Worm (Caenorhabditis elegans): ENCODE results near the gene Y39A1A.3.

- no peak for TF ChIP-seq ceh-13 (GFP tag; optimal IDR thresholded peaks at IDR 0.05)
- TF ChIP-seq ama-1 (optimal IDR thresholded peaks at IDR 0.05): no peak
- TF ChIP-seq sea-1 (GFP tag; conservative IDR thresholded peaks at IDR 0.05): no peak
- no peak for TF ChIP-seq scrt-1 (GFP tag; IDR thresholded peaks at IDR 0.05)
- no peak for TF ChIP-seq tra-4 (tag; optimal IDR thresholded peaks at IDR 0.05)
- TF ChIP-seq B0310.2 (tag; optimal IDR thresholded peaks at IDR 0.05): no peak
- no peak for TF ChIP-seq aly-1 (tag; optimal IDR thresholded peaks at IDR 0.05)
- no peak for TF ChIP-seq hnd-1 (tag; optimal IDR thresholded peaks at IDR 0.05)
- no peak for TF ChIP-seq tbx-11 (GFP tag; IDR thresholded peaks at IDR 0.05)
- no peak for TF ChIP-seq F13C5.2 (tag; optimal IDR thresholded peaks at IDR 0.05)
- TF ChIP-seq ceh-36 (tag; optimal IDR thresholded peaks at IDR 0.05): no peak
- no peak for TF ChIP-seq flt-1 (GFP tag; IDR thresholded peaks at IDR 0.05)
- no peak for TF ChIP-seq pes-1 (GFP tag; IDR thresholded peaks at IDR 0.05)
- no peak for TF ChIP-seq hmg-4 (GFP tag; optimal IDR thresholded peaks at IDR 0.05)
Observed at ce11 chrIII:10615166-10615565, 18.9 kb upstream of the Y39A1A.3 start, which contains the start of gene mrpl-22.
